Comparison of ENCODE assay signal across 3 worm cellular contexts in genomic region chrIII:13201079-13201478, ce11.
TF ChIP-seq lines count a peak whose summit lies in the region.

No protein-coding gene starts in this region.

TF ChIP-seq in whole organism, L1 larva, 84 proteins besides CTCF, POLR2A, EP300 and RAD21:
- no peak for TF ChIP-seq nhr-28 (tag; optimal IDR thresholded peaks at IDR 0.05; lab: Kevin White, UChicago)
- no peak for TF ChIP-seq lin-13 (GFP tag; optimal IDR thresholded peaks at IDR 0.05; lab: Kevin White, UChicago)
- TF ChIP-seq nhr-85 (tag; lab: Kevin White, UChicago) = peak; percentile 47
- TF ChIP-seq unc-62 (GFP tag; optimal IDR thresholded peaks at IDR 0.05; lab: Kevin White, UChicago) = no peak

TF ChIP-seq in whole organism, L3 larva, 47 proteins besides CTCF, POLR2A, EP300 and RAD21:
- TF ChIP-seq mml-1 (tag; optimal IDR thresholded peaks at IDR 0.05; lab: Kevin White, UChicago) = no peak
- TF ChIP-seq pha-4 (tag; optimal IDR thresholded peaks at IDR 0.05; lab: Kevin White, UChicago) = no peak
- TF ChIP-seq nhr-25 (tag; optimal IDR thresholded peaks at IDR 0.05; lab: Kevin White, UChicago) = no peak
- TF ChIP-seq nfya-1 (tag; optimal IDR thresholded peaks at IDR 0.05; lab: Kevin White, UChicago; ENCODE audit: insufficient read depth) = peak; percentile 88

TF ChIP-seq in whole organism, late embryonic, 69 proteins besides CTCF, POLR2A, EP300 and RAD21:
- no peak for TF ChIP-seq unc-86 (tag; optimal IDR thresholded peaks at IDR 0.05; lab: Kevin White, UChicago)
- TF ChIP-seq nfya-1 (tag; optimal IDR thresholded peaks at IDR 0.05; lab: Kevin White, UChicago) = peak; percentile 95
